Worm (Caenorhabditis elegans) whole organism, L2 larva: ENCODE measurements around the gene lys-8.

Experiments used
- lin-13 ChIP-seq: fragments of 150-350 bp; optimal IDR thresholded peaks from 2 replicates; lab custom pipeline; 2014; ENCODE audit warnings: missing biosample characterization, missing genetic modification reagents, missing genetic modification characterization
- lin-39 ChIP-seq: fragments of 150-350 bp; optimal IDR thresholded peaks from 2 replicates; lab custom pipeline; 2014; ENCODE audit warnings: missing biosample characterization, missing genetic modification reagents, missing genetic modification characterization

DNA sequence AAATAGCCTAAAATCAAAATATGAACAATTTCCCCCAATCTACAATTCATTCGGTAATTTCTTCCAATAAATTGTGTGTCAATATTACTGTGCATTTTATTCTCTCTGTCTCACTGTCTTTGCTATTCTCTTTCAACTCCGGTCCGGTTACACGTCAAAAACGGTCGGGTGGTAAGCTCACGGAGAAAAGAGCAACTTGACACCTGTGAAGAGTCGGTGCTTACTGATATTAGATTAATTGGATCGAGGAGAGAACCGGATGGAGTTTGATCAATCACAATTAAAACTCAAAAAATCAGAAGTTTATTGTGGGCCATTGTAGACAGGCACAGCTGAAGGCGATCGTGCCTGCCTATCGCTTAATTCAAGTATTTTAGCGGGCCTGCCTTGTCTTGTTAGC lies 11.1 kb upstream of the lys-8 start:
- no peak for TF ChIP-seq lin-13 (GFP tag; lab: Kevin White, UChicago)
- TF ChIP-seq lin-39 (tag; lab: Kevin White, UChicago): no peak
